Fruit fly (Drosophila melanogaster): ENCODE measurements around the gene CG46301.

CG46301 gene

DNA sequence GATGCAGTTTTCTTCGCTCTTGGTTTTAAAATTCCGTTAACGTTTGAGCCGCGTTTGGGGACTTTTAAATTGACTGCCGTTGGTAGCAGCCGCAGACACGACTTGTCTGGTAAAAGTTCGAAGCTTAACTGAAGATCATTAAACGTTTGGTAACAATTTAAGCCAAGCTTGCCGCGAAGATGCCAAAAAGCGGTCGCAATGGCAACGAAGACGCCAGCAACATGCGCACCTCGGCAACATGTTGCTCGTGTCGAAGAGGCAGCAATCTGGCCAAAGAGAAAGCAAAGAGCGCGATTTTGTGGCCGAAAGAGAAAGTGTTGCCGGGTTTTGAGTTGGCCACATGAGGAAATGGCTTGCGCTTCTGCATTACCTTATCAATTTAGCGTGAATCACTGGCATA, 76.7 kb downstream of the CG46301 start, which contains the start of gene CG43333:
Gene CG43333, minus strand, starts transcription at position 134 of the 400 bp plus-strand sequence.
- no peak for TF ChIP-seq Sin3A (optimal IDR thresholded peaks at IDR 0.05)
- no peak for TF ChIP-seq h (optimal IDR thresholded peaks at IDR 0.05)
- TF ChIP-seq psq (optimal IDR thresholded peaks at IDR 0.05): no peak
- TF ChIP-seq insv (optimal IDR thresholded peaks at IDR 0.05): no peak
- TF ChIP-seq ttk (optimal IDR thresholded peaks at IDR 0.05): no peak
- no peak for TF ChIP-seq Myc (optimal IDR thresholded peaks at IDR 0.05)

DNA sequence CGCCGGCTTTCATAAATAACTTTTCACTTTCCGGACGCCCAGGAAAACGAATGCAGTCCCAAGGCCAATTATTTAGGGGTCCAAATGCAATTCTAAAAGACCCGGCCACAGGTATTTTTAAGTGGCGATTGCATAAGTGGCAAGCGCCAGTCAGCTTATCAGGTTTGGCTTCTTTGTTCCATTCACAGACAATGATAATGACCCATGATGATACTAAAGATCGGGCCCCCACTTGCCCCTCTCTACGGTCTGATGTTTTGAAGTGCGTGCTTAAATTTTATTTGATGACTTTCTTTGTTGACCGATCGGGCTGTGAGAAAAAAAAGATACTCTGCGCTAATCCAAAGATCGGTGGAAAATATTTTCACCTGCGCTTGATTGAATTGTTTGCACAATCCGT, 77.9 kb downstream of the CG46301 start:
- TF ChIP-seq insv (optimal IDR thresholded peaks at IDR 0.05) (no peak), Myc (optimal IDR thresholded peaks at IDR 0.05) (no peak), Sin3A (optimal IDR thresholded peaks at IDR 0.05) (no peak), ttk (optimal IDR thresholded peaks at IDR 0.05) (no peak), psq (optimal IDR thresholded peaks at IDR 0.05) (no peak), h (optimal IDR thresholded peaks at IDR 0.05) (no peak)

DNA sequence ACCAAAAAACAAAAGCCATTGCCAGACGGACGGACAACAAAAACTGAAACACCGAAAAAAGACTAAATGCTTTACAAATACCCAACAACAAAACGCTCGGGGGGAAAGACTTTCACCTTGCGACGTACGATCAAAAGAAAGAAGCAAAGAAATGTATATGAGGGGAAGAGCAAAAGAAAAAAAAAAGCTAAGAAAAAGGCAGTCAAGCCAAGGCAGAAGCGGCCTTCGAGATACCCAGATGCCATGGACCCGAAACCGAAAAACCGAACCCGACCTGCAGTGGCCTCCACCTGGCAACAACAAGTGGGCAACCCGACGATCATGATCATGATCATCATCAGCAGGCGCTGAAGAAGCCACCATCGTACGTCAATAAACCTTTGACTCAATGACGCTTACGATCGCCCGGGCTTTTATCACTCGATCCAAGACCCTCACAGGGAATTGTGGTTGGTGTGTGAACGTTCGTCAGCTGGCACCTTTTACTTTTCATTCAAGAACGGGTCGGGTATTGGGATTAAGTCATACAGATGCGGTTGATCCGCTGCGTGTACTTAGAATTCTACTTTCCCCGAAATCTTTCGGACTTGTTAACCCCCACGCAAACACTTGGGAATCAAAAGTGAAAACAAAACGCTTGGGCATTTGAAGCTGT, 79.1 kb downstream of the CG46301 start:
- no peak for TF ChIP-seq insv (optimal IDR thresholded peaks at IDR 0.05)
- no peak for TF ChIP-seq psq (optimal IDR thresholded peaks at IDR 0.05)
- no peak for TF ChIP-seq ttk (optimal IDR thresholded peaks at IDR 0.05)
- no peak for TF ChIP-seq h (optimal IDR thresholded peaks at IDR 0.05)
- no peak for TF ChIP-seq Sin3A (optimal IDR thresholded peaks at IDR 0.05)
- no peak for TF ChIP-seq Myc (optimal IDR thresholded peaks at IDR 0.05)

DNA sequence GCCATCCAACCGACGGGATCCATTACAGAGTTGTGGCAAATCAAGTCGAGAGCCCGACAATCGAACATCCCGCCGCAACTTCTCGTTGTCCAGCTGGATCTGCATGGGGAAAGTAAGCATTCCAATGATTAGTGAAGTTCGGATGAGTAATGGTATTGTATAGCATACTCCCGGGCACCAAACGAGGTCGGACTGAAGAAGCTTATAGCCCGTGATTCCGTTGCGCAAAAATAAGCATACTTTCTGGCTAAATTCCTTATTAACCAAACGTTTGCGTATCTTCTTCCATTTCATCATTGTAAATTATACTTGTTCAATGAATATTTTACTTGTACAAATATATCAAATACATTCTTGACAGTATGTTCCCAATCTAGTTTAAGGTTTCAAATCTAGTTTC, 93.3 kb downstream of the CG46301 start:
- TF ChIP-seq insv (optimal IDR thresholded peaks at IDR 0.05) (no peak), psq (optimal IDR thresholded peaks at IDR 0.05) (no peak), ttk (optimal IDR thresholded peaks at IDR 0.05) (no peak), Myc (optimal IDR thresholded peaks at IDR 0.05) (no peak), h (optimal IDR thresholded peaks at IDR 0.05) (no peak)

DNA sequence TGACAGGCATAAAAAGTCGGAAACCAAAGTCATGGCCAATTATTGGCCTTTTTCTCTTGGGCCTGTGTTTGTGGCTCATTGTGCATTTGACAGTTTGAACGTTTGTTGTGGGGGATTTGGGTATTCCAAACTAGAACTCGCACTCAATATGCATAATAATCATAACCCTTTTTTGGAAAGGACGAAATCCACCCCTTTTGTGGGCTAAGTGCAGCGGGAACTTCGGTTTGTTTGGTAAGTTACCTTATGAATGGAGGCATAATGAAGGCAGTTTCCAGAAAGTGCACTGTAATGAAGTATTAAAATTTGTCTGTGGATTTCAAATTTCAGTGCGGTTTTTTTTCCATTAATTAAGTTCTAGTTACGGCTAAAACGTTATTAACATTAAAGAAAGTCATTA, 94.5 kb downstream of the CG46301 start:
- TF ChIP-seq Myc (optimal IDR thresholded peaks at IDR 0.05) (no peak), Sin3A (optimal IDR thresholded peaks at IDR 0.05) (no peak), h (optimal IDR thresholded peaks at IDR 0.05) (no peak), psq (optimal IDR thresholded peaks at IDR 0.05) (no peak), ttk (optimal IDR thresholded peaks at IDR 0.05) (no peak), insv (optimal IDR thresholded peaks at IDR 0.05) (no peak)

DNA sequence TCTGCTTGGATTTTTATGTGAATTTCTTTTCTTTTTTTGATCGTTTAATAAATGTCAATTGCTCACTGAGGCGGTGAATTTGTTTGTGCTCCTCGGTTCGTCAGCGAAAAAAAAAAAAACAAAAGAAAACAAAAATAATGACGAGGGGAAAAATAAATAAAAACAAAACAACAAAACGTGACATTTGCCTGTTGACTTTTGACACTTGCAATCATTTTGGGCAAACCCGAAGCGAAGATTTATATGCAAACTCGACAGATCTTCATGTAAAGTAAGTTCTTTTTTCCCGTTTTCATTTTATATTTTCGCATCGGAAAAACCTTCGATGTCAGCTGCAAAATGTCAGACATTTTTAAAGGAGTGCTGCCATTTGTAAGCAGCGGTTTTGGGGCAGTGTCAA, 96.5 kb downstream of the CG46301 start:
- TF ChIP-seq Sin3A (optimal IDR thresholded peaks at IDR 0.05) (no peak), psq (optimal IDR thresholded peaks at IDR 0.05) (no peak), Myc (optimal IDR thresholded peaks at IDR 0.05) (no peak), h (optimal IDR thresholded peaks at IDR 0.05) (no peak), ttk (optimal IDR thresholded peaks at IDR 0.05) (no peak)

DNA sequence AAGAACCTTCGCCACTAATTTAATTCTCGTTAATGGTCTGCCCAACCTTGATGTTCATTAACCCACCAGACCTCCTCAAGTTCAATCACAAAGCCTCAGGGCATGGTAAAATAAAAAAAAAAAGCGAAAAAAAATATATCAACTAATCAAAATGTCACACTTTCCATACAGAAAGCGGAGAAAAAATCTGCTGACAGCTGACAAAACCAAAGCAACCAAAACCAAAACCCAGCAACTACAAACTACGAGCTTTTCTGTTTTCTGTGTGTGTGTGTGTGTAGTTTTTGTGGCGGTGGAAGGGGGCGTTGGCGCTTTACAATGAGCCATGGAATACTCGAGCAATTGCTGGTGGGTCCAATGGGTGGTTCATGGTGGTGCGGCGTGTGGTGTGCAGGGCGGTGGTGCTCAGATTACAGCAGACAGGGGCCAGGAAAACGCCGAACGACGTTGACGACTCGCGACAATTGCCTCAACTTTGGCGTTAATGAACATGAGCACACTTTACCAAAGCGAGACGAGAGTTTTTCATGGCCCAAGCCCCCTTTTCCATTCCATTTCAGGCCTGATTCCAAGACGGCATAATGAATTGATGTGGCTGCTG, 100.0 kb downstream of the CG46301 start:
- TF ChIP-seq psq (optimal IDR thresholded peaks at IDR 0.05) (no peak), ttk (optimal IDR thresholded peaks at IDR 0.05) (no peak), Myc (optimal IDR thresholded peaks at IDR 0.05) (no peak), insv (optimal IDR thresholded peaks at IDR 0.05) (no peak), Sin3A (optimal IDR thresholded peaks at IDR 0.05) (no peak), h (optimal IDR thresholded peaks at IDR 0.05) (no peak)

DNA sequence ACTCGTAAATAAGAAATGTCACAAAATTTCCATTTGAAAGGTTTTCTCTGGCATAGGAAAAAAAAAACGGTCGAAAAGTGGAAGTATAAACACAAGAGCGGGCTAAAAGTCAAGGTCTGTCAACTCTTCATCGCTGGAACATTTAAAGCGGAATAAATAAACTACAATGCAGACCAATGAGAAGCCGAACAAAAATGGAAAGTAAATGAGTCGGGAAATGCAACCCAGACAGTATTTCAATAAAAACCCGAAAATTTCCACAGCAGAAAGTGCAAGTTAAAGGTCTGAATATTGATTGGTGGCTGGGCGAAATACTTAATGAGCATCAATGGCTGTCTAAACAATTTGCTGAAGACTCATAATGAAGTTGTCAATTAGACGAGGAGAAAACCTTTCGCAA, 103.2 kb downstream of the CG46301 start:
- TF ChIP-seq insv (optimal IDR thresholded peaks at IDR 0.05) (no peak), psq (optimal IDR thresholded peaks at IDR 0.05) (no peak), ttk (optimal IDR thresholded peaks at IDR 0.05) (no peak)

DNA sequence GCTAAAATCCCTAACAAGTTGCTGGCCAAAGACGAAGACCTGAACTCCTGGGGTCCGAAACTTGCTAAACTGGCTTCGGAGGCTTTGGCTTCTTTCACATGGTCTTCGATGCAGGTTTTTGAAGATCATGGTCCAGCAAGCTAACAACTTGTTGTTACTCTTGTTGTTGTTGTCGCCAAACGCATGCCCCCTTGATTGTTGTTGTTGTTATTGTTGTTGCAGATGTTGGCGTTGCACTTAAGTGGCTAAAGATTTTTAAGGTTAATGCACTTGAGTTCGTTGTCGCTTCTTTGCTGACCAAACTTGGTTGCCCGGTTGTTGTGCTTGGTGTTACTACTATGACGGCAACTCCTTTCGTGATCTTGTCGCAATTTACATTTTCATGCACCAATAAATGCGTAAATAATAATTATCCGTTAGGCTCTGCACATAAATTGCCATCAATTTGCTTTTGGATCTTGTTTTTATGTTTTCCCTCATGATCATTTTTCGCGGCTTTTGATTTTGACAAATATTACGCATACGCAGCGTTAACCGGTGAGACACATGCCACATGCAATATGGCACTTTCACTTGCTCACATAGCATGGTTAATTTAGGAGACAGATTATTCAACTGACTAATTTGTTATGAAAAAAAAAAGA, 103.8 kb downstream of the CG46301 start:
- TF ChIP-seq Myc (optimal IDR thresholded peaks at IDR 0.05): no peak
- no peak for TF ChIP-seq ttk (optimal IDR thresholded peaks at IDR 0.05)
- TF ChIP-seq Sin3A (optimal IDR thresholded peaks at IDR 0.05): no peak
- TF ChIP-seq psq (optimal IDR thresholded peaks at IDR 0.05): no peak
- no peak for TF ChIP-seq insv (optimal IDR thresholded peaks at IDR 0.05)
- no peak for TF ChIP-seq h (optimal IDR thresholded peaks at IDR 0.05)
